Worm (Caenorhabditis elegans): ENCODE results near the gene asps-1.

DNA sequence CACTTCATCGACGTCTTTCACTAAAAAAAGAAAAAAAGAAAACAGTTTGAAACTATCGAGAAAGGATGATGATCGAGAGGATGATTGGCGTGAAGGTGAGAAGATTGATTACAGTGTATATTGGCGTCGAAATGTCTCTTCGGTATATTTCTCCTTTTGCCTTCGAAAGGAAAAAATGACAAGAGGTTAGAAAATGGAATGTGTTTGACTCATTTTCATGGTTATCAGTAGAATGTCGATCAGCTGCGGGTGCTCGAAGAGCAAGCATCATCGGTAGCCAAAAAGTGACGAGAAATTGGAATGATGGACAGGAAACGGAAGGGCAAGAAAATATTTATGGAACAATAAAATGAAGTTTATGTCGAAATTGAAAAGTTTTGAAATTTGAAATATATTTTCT, 16.6 kb upstream of the asps-1 start:
- TF ChIP-seq pqm-1 (tag; optimal IDR thresholded peaks at IDR 0.05) (no peak), tbx-7 (tag; optimal IDR thresholded peaks at IDR 0.05) (no peak), dmd-4 (tag; optimal IDR thresholded peaks at IDR 0.05; ENCODE audit: borderline replicate concordance) (no peak), tbx-2 (tag; optimal IDR thresholded peaks at IDR 0.05) (no peak), ceh-24 (tag; optimal IDR thresholded peaks at IDR 0.05) (no peak), pag-3 (tag; optimal IDR thresholded peaks at IDR 0.05; ENCODE audit: borderline replicate concordance) (no peak), ceh-34 (tag; optimal IDR thresholded peaks at IDR 0.05) (no peak)
